Fruit fly (Drosophila melanogaster) whole organism, wandering third instar larva: ENCODE measurements around the gene CG7766.

Source experiments
- Abd-B ChIP-seq: fragments of >200 bp; optimal IDR thresholded peaks from 2 replicates; lab custom pipeline; 2017; ENCODE audit warnings: missing biosample characterization, missing genetic modification characterization
- Hr83 ChIP-seq: fragments of 200-300 bp; sonication (Bioruptor generic); optimal IDR thresholded peaks from 2 replicates; lab custom pipeline; 2016; ENCODE audit warnings: missing biosample characterization, mild to moderate bottlenecking, missing genetic modification characterization, moderate library complexity; ENCODE audit not compliant: poor library complexity, severe bottlenecking
- Myc ChIP-seq: fragments of >200 bp; optimal IDR thresholded peaks from 2 replicates; lab custom pipeline; 2017
- br ChIP-seq: fragments of 200-800 bp; sonication (Bioruptor generic); optimal IDR thresholded peaks from 2 replicates; lab custom pipeline; 2016; ENCODE audit warnings: missing biosample characterization, missing genetic modification characterization
- dsf ChIP-seq: sonication (Bioruptor generic); optimal IDR thresholded peaks from 2 replicates; lab custom pipeline; 2016; ENCODE audit warnings: missing biosample characterization, missing genetic modification characterization, borderline replicate concordance
- foxo ChIP-seq, 2 experiments: fragments of 200-800 bp; sonication (Bioruptor generic); optimal IDR thresholded peaks; 2 replicates in 1 of 2; 3 replicates in 1 of 2; lab custom pipeline; 2016 to 2017; ENCODE audit warnings: missing biosample characterization in 2 of 2, missing genetic modification characterization in 2 of 2
- psq ChIP-seq: fragments of 200-800 bp; sonication (Bioruptor generic); optimal IDR thresholded peaks from 3 replicates; lab custom pipeline; 2017; ENCODE audit warnings: missing biosample characterization, mild to moderate bottlenecking, missing genetic modification characterization, moderate library complexity
- usp ChIP-seq: fragments of >200 bp; optimal IDR thresholded peaks from 2 replicates; lab custom pipeline; 2017; ENCODE audit warnings: missing biosample characterization, missing genetic modification characterization

DNA sequence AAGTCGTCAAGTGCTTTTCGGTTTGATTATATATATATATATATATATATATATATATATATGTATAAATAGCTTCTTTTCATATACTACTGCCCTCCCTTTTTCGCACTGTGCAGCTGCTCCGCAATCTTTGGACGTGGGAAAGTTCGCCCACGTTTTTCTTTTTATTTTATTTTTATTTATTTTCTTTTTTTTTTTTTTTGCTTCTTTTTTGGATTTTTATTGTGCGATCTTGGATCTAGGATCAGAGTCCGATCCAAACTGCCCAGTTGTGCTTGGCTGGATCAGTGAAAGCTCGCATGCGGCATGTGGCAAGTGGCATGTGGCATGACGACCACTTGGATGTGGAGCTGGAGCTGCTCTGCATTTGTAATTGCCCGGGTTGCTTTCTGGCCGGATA, 40.1 kb downstream of the CG7766 start:
- TF ChIP-seq br (GFP tag; lab: Kevin White, UChicago) = no peak
- TF ChIP-seq usp (GFP tag; lab: Kevin White, UChicago) = no peak
- TF ChIP-seq psq (GFP tag; lab: Kevin White, UChicago) = no peak
- TF ChIP-seq dsf = no peak
- no peak for TF ChIP-seq Myc
- TF ChIP-seq Hr83 (GFP tag; lab: Kevin White, UChicago) = no peak
- no peak for TF ChIP-seq Abd-B
- no peak for TF ChIP-seq foxo (GFP tag; optimal IDR thresholded peaks at IDR 0.05; lab: Kevin White, UChicago)
